Worm (Caenorhabditis elegans): Measurements from ENCODE around the gene K06B4.4.

- TF ChIP-seq ztf-23 (GFP tag; IDR thresholded peaks at IDR 0.05) (no peak), klf-2 (GFP tag; conservative IDR thresholded peaks at IDR 0.05) (no peak), tab-1 (GFP tag; IDR thresholded peaks at IDR 0.05) (no peak), ref-1 (GFP tag; conservative IDR thresholded peaks at IDR 0.05) (no peak), T22C8.4 (GFP tag; IDR thresholded peaks at IDR 0.05) (no peak), flt-1 (GFP tag; IDR thresholded peaks at IDR 0.05) (no peak), med-1 (GFP tag; optimal IDR thresholded peaks at IDR 0.05; ENCODE audit: insufficient read depth) (no peak), ztf-29 (GFP tag; IDR thresholded peaks at IDR 0.05) (no peak), cog-1 (tag; optimal IDR thresholded peaks at IDR 0.05) (no peak)
Observed at ce11 chrV:15689952-15690351, 21.0 kb downstream of the K06B4.4 start, which contains the start of gene nhr-268.
